Fruit fly (Drosophila melanogaster): ENCODE data around the gene Cpr64Ac.

Cpr64Ac gene

dm6 chr3L:4230357-4230901, 17.7 kb upstream of the Cpr64Ac start (continued):
- peak; percentile 77 for TF ChIP-seq psq (GFP tag; optimal IDR thresholded peaks at IDR 0.05)
- peak; percentile 96 for TF ChIP-seq Sox100B (GFP tag; optimal IDR thresholded peaks at IDR 0.05)
- peak; percentile 94 for TF ChIP-seq CG8089 (GFP tag; optimal IDR thresholded peaks at IDR 0.05)
- TF ChIP-seq hth (optimal IDR thresholded peaks at IDR 0.05): no peak
- TF ChIP-seq unpg (GFP tag; optimal IDR thresholded peaks at IDR 0.05): peak; percentile 92
- peak; percentile 90 for TF ChIP-seq ewg (GFP tag; optimal IDR thresholded peaks at IDR 0.05)
- no peak for TF ChIP-seq schlank (tag; optimal IDR thresholded peaks at IDR 0.05)
- TF ChIP-seq Dip2 (GFP tag; IDR thresholded peaks at IDR 0.05): no peak
- peak; percentile 87 for TF ChIP-seq sens-2 (GFP tag; IDR thresholded peaks at IDR 0.05)
- peak; percentile 62 for TF ChIP-seq Sry-β (GFP tag; optimal IDR thresholded peaks at IDR 0.05)
- peak; percentile 99 for TF ChIP-seq CG15696 (tag; optimal IDR thresholded peaks at IDR 0.05)
- peak; percentile 79 for TF ChIP-seq CG17802 (tag; optimal IDR thresholded peaks at IDR 0.05)
- TF ChIP-seq pb (GFP tag; optimal IDR thresholded peaks at IDR 0.05): peak; percentile 92
- peak; percentile 90 for TF ChIP-seq CG3407 (GFP tag; optimal IDR thresholded peaks at IDR 0.05)
- peak; percentile 95 for TF ChIP-seq croc (GFP tag; conservative IDR thresholded peaks at IDR 0.05)
- TF ChIP-seq Hand (GFP tag; optimal IDR thresholded peaks at IDR 0.05): peak; percentile 57
- peak; percentile 99 for TF ChIP-seq zf30C (GFP tag; optimal IDR thresholded peaks at IDR 0.05)
- peak; percentile 98 to 99 for TF ChIP-seq eve (GFP tag; optimal IDR thresholded peaks at IDR 0.05)
- no peak for TF ChIP-seq B-H2 (GFP tag; optimal IDR thresholded peaks at IDR 0.05)
- peak; percentile 97 for TF ChIP-seq fd96Cb (tag; optimal IDR thresholded peaks at IDR 0.05)
- TF ChIP-seq Nf-YB (GFP tag; optimal IDR thresholded peaks at IDR 0.05): peak; percentile 82
- peak; percentile 89 for TF ChIP-seq CHES-1-like (GFP tag; optimal IDR thresholded peaks at IDR 0.05)
- peak; percentile 94 for TF ChIP-seq CG16863 (GFP tag; optimal IDR thresholded peaks at IDR 0.05)
- peak; percentile 76 for TF ChIP-seq CG4617 (GFP tag; optimal IDR thresholded peaks at IDR 0.05; ENCODE audit: borderline replicate concordance)
- peak; percentile 95 for TF ChIP-seq CG8388 (GFP tag; optimal IDR thresholded peaks at IDR 0.05)
- TF ChIP-seq CG1602 (GFP tag; optimal IDR thresholded peaks at IDR 0.05): peak; percentile 93
- peak; percentile 71 for TF ChIP-seq Nf-YC (tag; optimal IDR thresholded peaks at IDR 0.05)
- no peak for TF ChIP-seq CG9932 (GFP tag; IDR thresholded peaks at IDR 0.05)
- no peak for TF ChIP-seq pzg (GFP tag; optimal IDR thresholded peaks at IDR 0.05)
- no peak for TF ChIP-seq CG16813 (GFP tag; IDR thresholded peaks at IDR 0.05; ENCODE audit: partially characterized antibody)
- TF ChIP-seq sd (tag; optimal IDR thresholded peaks at IDR 0.05): peak; percentile 51
- TF ChIP-seq CG1832 (GFP tag; optimal IDR thresholded peaks at IDR 0.05): no peak
- peak; percentile 97 for TF ChIP-seq CG4404 (GFP tag; IDR thresholded peaks at IDR 0.05)
- peak; percentile 94 for TF ChIP-seq Six4 (GFP tag; optimal IDR thresholded peaks at IDR 0.05)
- TF ChIP-seq Tbp (GFP tag; optimal IDR thresholded peaks at IDR 0.05): no peak
- peak; percentile 59 for TF ChIP-seq Hmr (GFP tag; optimal IDR thresholded peaks at IDR 0.05)
- TF ChIP-seq rib (GFP tag; IDR thresholded peaks at IDR 0.05): no peak
- peak; percentile 75 for TF ChIP-seq CG10147 (GFP tag; optimal IDR thresholded peaks at IDR 0.05)
- TF ChIP-seq CG7745 (tag; optimal IDR thresholded peaks at IDR 0.05): peak; percentile 77
- peak; percentile 60 for TF ChIP-seq crol (GFP tag; IDR thresholded peaks at IDR 0.05)
- peak in 1 of 3 experiments; percentile 97 for TF ChIP-seq Stat92E (GFP tag; optimal IDR thresholded peaks at IDR 0.05)
- TF ChIP-seq jumu (GFP tag; optimal IDR thresholded peaks at IDR 0.05): peak; percentile 94
- TF ChIP-seq emc (GFP tag; optimal IDR thresholded peaks at IDR 0.05): peak; percentile 62
- peak; percentile 93 for TF ChIP-seq tap (tag; optimal IDR thresholded peaks at IDR 0.05)
- peak; percentile 95 for TF ChIP-seq zfh1 (GFP tag; IDR thresholded peaks at IDR 0.05)
- TF ChIP-seq esg (GFP tag; conservative IDR thresholded peaks at IDR 0.05): peak; percentile 89
- TF ChIP-seq Sox102F (GFP tag; optimal IDR thresholded peaks at IDR 0.05): peak; percentile 96
- TF ChIP-seq NC2β (GFP tag; optimal IDR thresholded peaks at IDR 0.05): peak; percentile 94
- peak; percentile 82 for TF ChIP-seq CG4730 (GFP tag; IDR thresholded peaks at IDR 0.05)
- peak; percentile 78 for TF ChIP-seq ab (GFP tag; optimal IDR thresholded peaks at IDR 0.05)

Data from whole organism, embryonic.